Fruit fly (Drosophila melanogaster): ENCODE data around the gene dbe.

dbe gene

DNA sequence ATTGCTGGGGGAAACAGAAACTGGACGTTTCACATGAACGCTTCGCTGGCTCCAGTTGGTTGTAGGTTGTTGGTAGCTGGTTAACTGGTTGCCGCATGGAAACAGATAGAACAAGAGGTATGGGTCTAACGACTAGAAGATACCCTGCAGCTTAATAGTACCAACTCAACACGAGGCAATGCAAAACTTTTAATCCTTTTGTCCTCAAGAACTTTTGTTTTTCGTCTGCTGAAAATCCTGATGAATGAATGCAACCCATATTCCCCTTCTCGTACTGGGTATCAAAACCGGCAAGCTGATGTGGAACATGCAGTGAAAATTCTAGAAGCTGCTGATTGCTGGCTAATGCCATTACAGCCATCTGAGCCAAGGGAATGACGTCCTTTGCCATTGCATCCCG, 31.7 kb downstream of the dbe start:
- no peak for TF ChIP-seq CTCF (optimal IDR thresholded peaks at IDR 0.05)
- TF ChIP-seq CG8478 (optimal IDR thresholded peaks at IDR 0.05), result no peak

DNA sequence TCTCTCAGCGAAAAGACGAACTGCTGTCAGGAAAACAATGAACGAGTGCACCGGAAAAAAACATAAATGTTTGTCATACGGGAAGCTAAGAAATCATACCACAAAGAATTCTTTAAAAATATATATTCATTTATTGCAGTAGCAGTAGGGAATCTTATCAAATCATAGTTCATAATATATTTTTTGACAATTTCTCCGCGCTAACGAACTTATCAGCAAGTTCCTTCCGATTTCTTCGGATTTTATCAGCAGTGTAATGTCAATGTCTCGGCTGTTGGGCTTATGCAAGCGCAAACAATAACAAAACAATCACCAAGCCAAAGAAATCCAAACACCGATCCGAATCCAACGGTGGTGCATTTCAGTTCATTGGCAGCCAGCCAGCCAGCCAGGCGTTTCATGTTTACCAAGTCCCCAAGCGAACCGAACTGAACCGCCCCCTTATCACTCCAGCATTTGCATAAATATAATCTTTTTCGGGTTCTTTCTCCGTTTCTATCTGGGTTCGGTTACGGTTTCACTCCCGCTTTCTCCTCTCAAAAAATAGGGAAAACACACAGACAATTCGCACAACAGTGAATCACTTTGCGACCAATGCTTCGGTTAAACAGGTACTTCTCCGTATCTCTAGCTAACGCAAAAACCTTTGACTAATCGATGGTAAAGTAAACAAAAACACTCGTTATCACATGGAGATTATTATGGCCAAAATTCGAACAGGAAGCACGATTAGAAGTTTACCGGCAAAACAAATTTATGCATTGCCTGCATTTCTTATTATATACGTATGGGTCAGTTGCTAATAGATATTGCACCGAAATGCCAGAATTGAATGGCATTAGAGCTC, 41.9 kb downstream of the dbe start:
- no peak for TF ChIP-seq CG8478 (optimal IDR thresholded peaks at IDR 0.05)
- no peak for TF ChIP-seq CTCF (optimal IDR thresholded peaks at IDR 0.05)

DNA sequence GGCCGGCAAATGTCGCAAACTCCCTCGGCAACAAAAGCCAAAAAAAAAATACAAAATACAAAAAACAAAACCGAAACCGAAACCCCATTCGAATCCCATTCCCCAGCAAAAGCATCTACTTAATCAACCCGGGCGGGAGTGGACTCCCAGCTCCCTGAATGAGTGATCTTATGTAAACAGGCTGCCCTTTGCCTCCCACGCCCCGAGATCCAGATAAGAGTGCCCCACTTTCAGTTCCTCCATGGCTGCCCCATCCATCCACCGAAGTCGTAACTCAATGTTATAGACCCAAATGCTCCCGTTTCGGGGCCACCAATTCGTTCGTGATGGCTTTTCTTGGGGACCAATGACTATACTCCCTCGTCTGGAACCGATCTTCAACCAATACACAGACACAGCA, 42.6 kb downstream of the dbe start:
- TF ChIP-seq CG8478 (optimal IDR thresholded peaks at IDR 0.05), result no peak
- TF ChIP-seq CTCF (optimal IDR thresholded peaks at IDR 0.05), result no peak

DNA sequence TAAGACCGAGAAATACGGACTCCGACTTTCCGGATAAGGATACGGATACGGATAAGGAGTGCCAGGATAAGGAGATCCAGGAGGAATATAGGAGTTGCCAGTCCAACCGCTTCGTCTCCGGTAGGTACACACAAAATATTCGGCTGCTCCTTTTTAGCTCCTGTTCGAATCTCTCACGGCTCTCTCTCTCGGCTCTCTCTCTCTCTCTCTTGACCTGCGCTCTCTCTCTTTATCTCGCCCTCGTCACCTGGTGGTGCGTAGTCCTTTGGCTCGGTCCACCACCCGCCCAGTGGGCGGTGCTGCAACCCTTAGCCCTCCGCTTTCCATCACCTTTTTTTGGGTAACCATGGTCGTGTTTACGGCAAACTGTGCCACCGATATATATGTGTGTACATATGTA, 43.3 kb downstream of the dbe start:
- TF ChIP-seq CG8478 (optimal IDR thresholded peaks at IDR 0.05) (no peak), CTCF (optimal IDR thresholded peaks at IDR 0.05) (no peak)

DNA sequence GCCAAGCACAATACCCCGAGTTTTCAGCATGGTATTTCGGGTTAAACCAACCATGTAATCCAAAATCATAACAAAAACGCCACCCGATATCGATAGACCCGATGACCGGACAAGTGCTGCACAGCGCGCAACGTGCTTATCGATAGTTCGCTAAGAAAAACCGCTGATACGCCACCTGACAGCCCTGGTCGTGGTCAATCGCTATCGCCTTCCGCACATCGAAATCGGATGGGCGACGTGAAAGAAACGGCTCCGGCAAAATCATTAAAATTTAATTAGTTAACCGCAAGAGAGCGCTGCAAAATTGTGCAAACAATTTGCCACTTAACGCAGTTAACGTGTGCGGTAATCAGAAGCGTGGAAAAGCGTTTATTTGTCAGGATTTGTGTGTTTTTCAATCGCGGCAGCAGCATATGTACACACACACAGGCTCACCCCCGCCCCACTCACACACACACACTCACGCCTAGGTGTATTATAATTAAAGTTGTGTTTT, 43.8 kb downstream of the dbe start, which contains the start of the genes CG3862 and dock:
Gene CG3862 (minus strand): TSS at position 94 of the 496 bp plus-strand sequence.
Gene dock (plus strand): TSS at position 202 of the 496 bp plus-strand sequence.
- TF ChIP-seq CG8478 (optimal IDR thresholded peaks at IDR 0.05) (no peak), CTCF (optimal IDR thresholded peaks at IDR 0.05) (peak; percentile 59 to 65)

DNA sequence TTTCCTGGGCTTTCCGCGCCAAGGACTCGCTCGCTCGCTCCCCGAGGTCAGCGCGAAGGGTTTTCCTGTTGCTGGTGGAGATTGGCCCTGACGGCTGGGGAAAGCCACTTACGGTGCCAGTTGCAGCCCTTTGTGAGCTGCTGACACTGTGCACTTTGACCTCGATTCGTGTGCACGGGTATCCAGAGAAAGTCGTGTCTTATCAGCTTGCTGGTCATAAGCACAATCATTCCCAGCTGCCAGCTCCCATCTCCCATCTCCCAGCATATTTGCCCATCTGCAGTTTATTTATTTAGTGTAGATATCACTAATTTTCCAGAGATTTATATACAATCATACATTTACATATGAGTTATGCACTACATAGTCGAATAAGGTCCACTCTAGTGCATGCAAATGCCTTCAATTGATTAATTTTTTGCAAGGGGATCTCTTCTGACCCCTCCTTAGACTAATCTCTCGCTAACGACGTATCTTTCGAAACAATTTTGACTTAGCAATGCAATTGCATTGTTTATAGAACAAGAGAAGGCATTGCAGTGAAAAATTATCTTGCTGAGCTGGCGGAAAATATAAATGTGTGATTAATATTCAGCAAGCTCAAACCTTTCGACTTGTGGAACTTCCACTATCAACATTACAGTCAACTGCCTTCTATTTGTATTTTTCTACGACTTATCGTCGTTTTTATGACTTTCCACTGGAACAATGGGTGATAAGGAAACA, 47.5 kb downstream of the dbe start:
- TF ChIP-seq CTCF (optimal IDR thresholded peaks at IDR 0.05) (no peak), CG8478 (optimal IDR thresholded peaks at IDR 0.05) (no peak)

DNA sequence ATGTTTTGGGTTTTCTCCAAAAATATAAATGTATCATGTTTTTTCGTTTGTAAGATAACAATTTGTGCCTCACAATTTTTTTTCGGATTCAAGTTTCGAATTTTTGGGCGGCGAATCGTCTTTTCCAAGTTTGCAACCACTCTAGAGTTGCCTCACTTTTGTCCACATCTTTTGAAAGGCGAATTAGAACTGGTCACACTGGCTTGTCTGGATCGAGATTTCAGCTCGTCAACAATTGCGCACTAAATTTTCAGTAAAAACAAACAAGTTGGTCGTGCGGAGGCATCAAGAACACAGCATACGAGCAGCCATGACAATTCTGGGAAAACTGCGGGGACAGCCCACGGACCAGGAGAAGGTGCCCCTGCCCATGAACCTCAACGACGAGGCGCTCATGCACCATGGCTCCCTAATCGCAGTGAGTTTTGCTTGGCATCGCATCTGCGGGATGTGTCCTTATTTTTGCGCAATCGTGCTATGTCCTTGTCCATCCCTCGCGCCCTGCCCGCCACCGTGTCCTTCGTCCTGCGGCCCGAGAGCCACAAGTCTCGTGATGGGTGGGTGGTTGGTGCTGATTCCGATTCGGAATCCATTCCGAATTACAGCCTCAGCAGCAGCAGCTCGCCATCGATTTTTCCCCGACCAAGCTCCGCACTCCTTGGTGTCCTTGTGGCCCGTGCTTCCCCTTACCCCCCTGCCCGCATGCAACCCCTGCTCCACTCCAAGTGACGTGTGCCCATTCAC, 48.2 kb downstream of the dbe start, which contains the start of gene CG3662:
Gene CG3662 (plus strand): TSS at position 48 of the 744 bp plus-strand sequence.
- peak; percentile 36 to 56 for TF ChIP-seq CTCF (optimal IDR thresholded peaks at IDR 0.05)
- TF ChIP-seq CG8478 (optimal IDR thresholded peaks at IDR 0.05), result no peak

DNA sequence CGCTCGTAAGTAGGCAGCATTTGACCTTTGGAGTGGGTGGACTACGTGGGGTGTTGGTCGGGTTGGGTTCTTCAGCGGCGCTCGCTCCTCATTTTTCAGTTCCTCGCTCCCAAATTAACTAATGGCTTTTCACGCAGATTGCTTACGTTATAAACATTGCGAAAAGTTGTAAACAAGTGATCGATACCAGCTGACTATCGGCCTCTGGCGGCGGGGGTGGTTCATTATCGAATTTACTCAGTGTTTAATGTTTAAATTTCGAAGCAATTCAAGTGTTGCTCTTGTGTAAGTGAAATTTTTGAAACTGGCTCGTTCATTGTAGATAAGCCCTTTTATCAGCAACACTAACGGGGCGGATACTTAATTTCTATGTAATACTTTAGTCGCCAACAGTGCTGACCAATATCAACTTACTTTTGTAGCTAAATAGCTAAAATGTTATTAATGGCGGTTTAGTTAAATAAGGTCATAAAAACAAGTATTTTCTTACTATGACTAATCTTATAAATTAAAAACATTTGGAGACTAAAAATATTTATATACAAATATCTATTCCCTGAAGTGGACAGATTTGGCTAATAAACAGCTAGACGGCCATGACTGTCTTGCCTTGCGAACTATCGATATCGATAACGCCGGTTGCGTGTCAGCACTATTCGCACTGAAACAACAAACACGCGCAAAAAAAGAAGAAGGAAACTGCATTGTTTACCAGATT, 50.2 kb downstream of the dbe start, which contains the start of the genes PGAP2 and Clp:
Gene PGAP2 (minus strand): TSS at position 194 of the 718 bp plus-strand sequence.
Gene Clp (plus strand): TSS at position 650 of the 718 bp plus-strand sequence.
- no peak for TF ChIP-seq CG8478 (optimal IDR thresholded peaks at IDR 0.05)
- peak in 1 of 2 experiments; percentile 35 for TF ChIP-seq CTCF (optimal IDR thresholded peaks at IDR 0.05)
